Fruit fly (Drosophila melanogaster) whole organism, adult: ENCODE data around the gene CG11438.

Source experiments
- CG11617 ChIP-seq: fragments of 200-800 bp; sonication (Bioruptor generic); optimal IDR thresholded peaks from 2 replicates; lab custom pipeline; 2017; ENCODE audit warnings: mild to moderate bottlenecking, missing biosample characterization, missing genetic modification reagents, missing genetic modification characterization
- CG12768 ChIP-seq: fragments of 200-800 bp; sonication (Bioruptor generic); optimal IDR thresholded peaks from 2 replicates; lab custom pipeline; 2017; ENCODE audit warnings: missing biosample characterization, missing genetic modification characterization, mild to moderate bottlenecking, moderate library complexity, missing genetic modification reagents
- CG14711 ChIP-seq: fragments of 200-800 bp; sonication (Bioruptor generic); optimal IDR thresholded peaks from 2 replicates; lab custom pipeline; 2018; ENCODE audit warnings: missing biosample characterization, mild to moderate bottlenecking, missing genetic modification characterization, moderate library complexity
- CG1620 ChIP-seq: fragments of 200-800 bp; sonication (Bioruptor generic); optimal IDR thresholded peaks from 2 replicates; lab custom pipeline; 2016; ENCODE audit warnings: missing biosample characterization, missing genetic modification characterization
- CG33017 ChIP-seq: fragments of 200-800 bp; sonication (Bioruptor generic); optimal IDR thresholded peaks from 2 replicates; lab custom pipeline; 2018; ENCODE audit warnings: missing biosample characterization, mild to moderate bottlenecking, missing genetic modification characterization, moderate library complexity
- CG5204 ChIP-seq: fragments of 200-800 bp; sonication (Bioruptor generic); optimal IDR thresholded peaks from 2 replicates; lab custom pipeline; 2016; ENCODE audit warnings: missing biosample characterization, missing genetic modification characterization
- CG7045 ChIP-seq: fragments of 200-800 bp; sonication (Bioruptor generic); optimal IDR thresholded peaks from 2 replicates; lab custom pipeline; 2017; ENCODE audit warnings: missing biosample characterization, mild to moderate bottlenecking, missing genetic modification characterization
- CG7101 ChIP-seq: fragments of 200-800 bp; sonication (Bioruptor generic); optimal IDR thresholded peaks from 2 replicates; lab custom pipeline; 2018; ENCODE audit warnings: missing biosample characterization, mild to moderate bottlenecking, missing genetic modification characterization, moderate library complexity
- Clk ChIP-seq: fragments of 200-800 bp; sonication (Bioruptor generic); optimal IDR thresholded peaks from 2 replicates; lab custom pipeline; 2017; ENCODE audit warnings: missing biosample characterization, missing genetic modification characterization
- Crg-1 ChIP-seq: fragments of 200-800 bp; sonication (Bioruptor generic); optimal IDR thresholded peaks from 2 replicates; lab custom pipeline; 2016; ENCODE audit warnings: missing biosample characterization, missing genetic modification characterization
- Hr96 ChIP-seq: fragments of 200-800 bp; sonication (Bioruptor generic); optimal IDR thresholded peaks from 2 replicates; lab custom pipeline; 2016; ENCODE audit warnings: missing biosample characterization, missing genetic modification characterization
- Mnt ChIP-seq: fragments of 200-800 bp; sonication (Bioruptor generic); optimal IDR thresholded peaks from 2 replicates; lab custom pipeline; 2016; ENCODE audit warnings: missing biosample characterization, mild to moderate bottlenecking, missing genetic modification characterization
- bab1 ChIP-seq: fragments of 200-800 bp; sonication (Bioruptor generic); optimal IDR thresholded peaks from 3 replicates; lab custom pipeline; 2019; ENCODE audit warnings: missing biosample characterization, mild to moderate bottlenecking, missing genetic modification characterization, moderate library complexity
- cic ChIP-seq: fragments of 200-800 bp; sonication (Bioruptor generic); optimal IDR thresholded peaks from 2 replicates; lab custom pipeline; 2017; ENCODE audit warnings: missing biosample characterization, mild to moderate bottlenecking, missing genetic modification characterization, moderate library complexity
- cnc ChIP-seq, 2 experiments: fragments of >200 bp; optimal IDR thresholded peaks; 2 replicates each; lab custom pipeline; 2017
- kay ChIP-seq: fragments of 200-800 bp; sonication (Bioruptor generic); peaks from one replicate; lab custom pipeline; 2016; ENCODE audit warnings: missing biosample characterization, missing genetic modification characterization, borderline replicate concordance
- ovo ChIP-seq: fragments of 200-800 bp; sonication (Bioruptor generic); optimal IDR thresholded peaks from 2 replicates; lab custom pipeline; 2016; ENCODE audit warnings: missing biosample characterization, missing genetic modification characterization
- pad ChIP-seq: fragments of 200-800 bp; sonication (Bioruptor generic); optimal IDR thresholded peaks from 3 replicates; lab custom pipeline; 2017; ENCODE audit warnings: missing biosample characterization, missing genetic modification characterization, mild to moderate bottlenecking, moderate library complexity, missing genetic modification reagents
- tj ChIP-seq: fragments of 200-800 bp; sonication (Bioruptor generic); optimal IDR thresholded peaks from 3 replicates; lab custom pipeline; 2017; ENCODE audit warnings: missing biosample characterization, mild to moderate bottlenecking, missing genetic modification characterization, moderate library complexity
- toe ChIP-seq: fragments of 200-800 bp; sonication (Bioruptor generic); optimal IDR thresholded peaks from 2 replicates; lab custom pipeline; 2016; ENCODE audit warnings: missing biosample characterization, missing genetic modification characterization

CG11438 gene

dm6 chr3L:22465486-22466402 is at the start of gene CG11438:
Gene CG11438, plus strand, starts transcription at chr3L:22465619.
- TF ChIP-seq pad (GFP tag; lab: Kevin White, UChicago) (peak; percentile 54), CG14711 (tag; lab: Kevin White, UChicago) (no peak)

- no peak for TF ChIP-seq Crg-1 (GFP tag; lab: Kevin White, UChicago)
- no peak for TF ChIP-seq toe (GFP tag; lab: Kevin White, UChicago)
- TF ChIP-seq kay (GFP tag; lab: Kevin White, UChicago): no peak
- no peak for TF ChIP-seq CG5204 (GFP tag; lab: Kevin White, UChicago)
- no peak for TF ChIP-seq cic (GFP tag; lab: Kevin White, UChicago)
- TF ChIP-seq Hr96 (GFP tag; lab: Kevin White, UChicago): no peak
- TF ChIP-seq CG33017 (tag; lab: Kevin White, UChicago): no peak
- TF ChIP-seq cnc (optimal IDR thresholded peaks at IDR 0.05; lab: Kevin White, UChicago): no peak
- no peak for TF ChIP-seq Mnt (GFP tag; lab: Kevin White, UChicago)
- no peak for TF ChIP-seq CG7101 (tag; lab: Kevin White, UChicago)
- no peak for TF ChIP-seq CG14711 (tag; lab: Kevin White, UChicago)
- no peak for TF ChIP-seq CG12768 (GFP tag; lab: Kevin White, UChicago)
- no peak for TF ChIP-seq tj (GFP tag; lab: Kevin White, UChicago)
Observed at dm6 chr3L:22416108-22416507, 49.3 kb upstream of the CG11438 start.

DNA sequence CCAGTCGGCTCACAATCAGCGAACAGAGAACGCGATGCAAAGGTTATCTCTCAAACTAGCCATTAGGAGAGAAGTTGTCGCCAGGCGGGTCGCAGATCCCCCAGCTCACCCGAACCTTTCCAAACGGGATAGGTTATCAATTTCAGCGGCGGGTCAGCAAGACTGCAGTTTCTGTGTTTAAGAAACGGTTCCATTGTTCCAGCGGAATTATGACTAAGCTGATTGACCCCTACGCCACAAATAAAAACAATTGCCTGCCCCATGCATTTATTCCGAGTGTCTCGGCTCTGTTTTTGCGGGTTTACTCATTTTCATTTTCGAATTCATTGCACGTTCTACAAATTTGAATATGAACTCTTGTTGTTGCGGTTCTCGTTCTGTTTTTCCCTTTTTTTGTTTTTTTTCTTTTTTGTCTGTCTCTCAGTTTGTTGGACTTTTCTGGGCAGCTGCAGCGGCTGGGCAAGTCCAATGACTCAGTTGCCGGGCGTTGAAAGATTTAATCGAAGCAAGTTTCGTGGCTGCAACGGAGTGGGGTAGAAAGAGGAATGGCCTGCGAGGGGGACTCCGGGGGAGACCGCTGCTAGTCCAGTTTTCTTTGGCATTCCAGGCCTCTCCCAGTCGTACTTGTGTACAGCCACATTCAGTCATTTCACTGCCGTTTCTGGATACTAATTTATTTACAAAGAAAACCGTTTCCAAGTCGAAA is 44.7 kb upstream of the CG11438 start:
- no peak for TF ChIP-seq CG1620 (GFP tag; lab: Kevin White, UChicago)
- TF ChIP-seq CG11617 (GFP tag; lab: Kevin White, UChicago): no peak
- TF ChIP-seq toe (GFP tag; lab: Kevin White, UChicago): no peak
- no peak for TF ChIP-seq pad (GFP tag; lab: Kevin White, UChicago)
- no peak for TF ChIP-seq CG7101 (tag; lab: Kevin White, UChicago)
- no peak for TF ChIP-seq cic (GFP tag; lab: Kevin White, UChicago)
- no peak for TF ChIP-seq CG14711 (tag; lab: Kevin White, UChicago)
- TF ChIP-seq Mnt (GFP tag; lab: Kevin White, UChicago): no peak
- no peak for TF ChIP-seq CG33017 (tag; lab: Kevin White, UChicago)
- TF ChIP-seq Clk (GFP tag; lab: Kevin White, UChicago): no peak

DNA sequence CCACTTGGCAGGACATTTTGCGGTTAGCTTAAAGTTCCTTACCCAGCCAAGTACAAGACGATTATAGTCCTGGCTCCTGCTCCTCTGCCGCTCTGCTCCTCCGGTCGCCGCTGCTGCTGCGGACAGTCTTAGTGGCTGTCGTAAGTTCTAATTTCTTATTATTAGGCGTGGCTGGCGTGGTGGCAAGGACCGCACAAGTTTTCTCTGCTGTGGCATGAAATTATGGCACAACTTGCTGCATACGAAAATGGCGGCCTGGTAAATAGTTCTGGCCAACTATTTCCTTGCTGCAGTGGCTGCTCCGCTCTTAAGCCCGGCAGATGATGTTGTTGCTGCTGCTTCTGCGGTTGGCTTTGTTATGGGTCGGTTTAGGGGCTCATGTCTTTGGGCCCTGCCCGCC is 40.7 kb upstream of the CG11438 start:
- TF ChIP-seq CG5204 (GFP tag; lab: Kevin White, UChicago) (no peak), pad (GFP tag; lab: Kevin White, UChicago) (no peak), Crg-1 (GFP tag; lab: Kevin White, UChicago) (no peak), Mnt (GFP tag; lab: Kevin White, UChicago) (no peak), CG12768 (GFP tag; lab: Kevin White, UChicago) (no peak), CG1620 (GFP tag; lab: Kevin White, UChicago) (no peak), tj (GFP tag; lab: Kevin White, UChicago) (no peak), CG33017 (tag; lab: Kevin White, UChicago) (no peak)

- TF ChIP-seq CG12768 (GFP tag; lab: Kevin White, UChicago): no peak
- no peak for TF ChIP-seq CG7045 (GFP tag; lab: Kevin White, UChicago)
- TF ChIP-seq CG33017 (tag; lab: Kevin White, UChicago): no peak
- no peak for TF ChIP-seq CG11617 (GFP tag; lab: Kevin White, UChicago)
- TF ChIP-seq CG1620 (GFP tag; lab: Kevin White, UChicago): no peak
- no peak for TF ChIP-seq kay (GFP tag; lab: Kevin White, UChicago)
- no peak for TF ChIP-seq Clk (GFP tag; lab: Kevin White, UChicago)
- TF ChIP-seq bab1: no peak
- no peak for TF ChIP-seq toe (GFP tag; lab: Kevin White, UChicago)
- TF ChIP-seq CG5204 (GFP tag; lab: Kevin White, UChicago): no peak
- no peak for TF ChIP-seq ovo (GFP tag; lab: Kevin White, UChicago)
- no peak for TF ChIP-seq Hr96 (GFP tag; lab: Kevin White, UChicago)
- TF ChIP-seq tj (GFP tag; lab: Kevin White, UChicago): no peak
- TF ChIP-seq pad (GFP tag; lab: Kevin White, UChicago): no peak
- no peak for TF ChIP-seq cic (GFP tag; lab: Kevin White, UChicago)
- no peak for TF ChIP-seq cnc (optimal IDR thresholded peaks at IDR 0.05; lab: Kevin White, UChicago)
- no peak for TF ChIP-seq CG7101 (tag; lab: Kevin White, UChicago)
- TF ChIP-seq CG14711 (tag; lab: Kevin White, UChicago): no peak
- TF ChIP-seq Crg-1 (GFP tag; lab: Kevin White, UChicago): no peak
Observed at dm6 chr3L:22437111-22437510, 28.3 kb upstream of the CG11438 start.
